Worm (Caenorhabditis elegans) whole organism, mixed stage, embryonic: ENCODE data around the gene mca-1.

Experiments
- bed-3 ChIP-seq: fragments of 200-800 bp; sonication (Bioruptor generic); optimal IDR thresholded peaks from 3 replicates; lab custom pipeline; 2018; ENCODE audit warnings: mild to moderate bottlenecking, missing genetic modification characterization, moderate library complexity, missing compliant biosample characterization
- blmp-1 ChIP-seq: fragments of 150-350 bp; optimal IDR thresholded peaks from 2 replicates; lab custom pipeline; 2014; ENCODE audit warnings: missing biosample characterization, missing genetic modification characterization
- ceh-39 ChIP-seq: fragments of 150-350 bp; optimal IDR thresholded peaks from 2 replicates; lab custom pipeline; 2014; ENCODE audit warnings: missing biosample characterization, missing genetic modification characterization
- ceh-43 ChIP-seq: fragments of 200-800 bp; sonication (Bioruptor generic); optimal IDR thresholded peaks from 2 replicates; lab custom pipeline; 2018; ENCODE audit warnings: mild to moderate bottlenecking, missing genetic modification characterization, moderate library complexity, missing compliant biosample characterization
- ces-1 ChIP-seq: fragments of 150-350 bp; optimal IDR thresholded peaks from 2 replicates; lab custom pipeline; 2014; ENCODE audit warnings: missing biosample characterization, missing genetic modification reagents, missing genetic modification characterization
- cnd-1 ChIP-seq: fragments of 200-800 bp; sonication (Bioruptor generic); optimal IDR thresholded peaks from 2 replicates; lab custom pipeline; 2018; ENCODE audit warnings: mild to moderate bottlenecking, missing genetic modification characterization, missing compliant biosample characterization
- drap-1 ChIP-seq: fragments of 200-800 bp; sonication (Bioruptor generic); optimal IDR thresholded peaks from 3 replicates; lab custom pipeline; 2018; ENCODE audit warnings: mild to moderate bottlenecking, missing genetic modification characterization, missing compliant biosample characterization
- elt-1 ChIP-seq: sonication (generic microtip); optimal IDR thresholded peaks from 2 replicates; lab custom pipeline; 2017; ENCODE audit warnings: missing genetic modification characterization, mild to moderate bottlenecking, missing compliant biosample characterization, antibody characterized with exemption, moderate library complexity, borderline replicate concordance; ENCODE audit not compliant: insufficient read depth
- elt-3 ChIP-seq: fragments of 150-350 bp; optimal IDR thresholded peaks from 2 replicates; lab custom pipeline; 2014; ENCODE audit warnings: missing biosample characterization, missing genetic modification characterization
- flh-1 ChIP-seq: fragments of 200-800 bp; sonication (Bioruptor generic); optimal IDR thresholded peaks from 2 replicates; lab custom pipeline; 2018; ENCODE audit warnings: mild to moderate bottlenecking, missing genetic modification characterization, moderate library complexity, missing compliant biosample characterization
- ham-2 ChIP-seq: fragments of 200-800 bp; sonication (Bioruptor generic); optimal IDR thresholded peaks from 2 replicates; lab custom pipeline; 2018; ENCODE audit warnings: mild to moderate bottlenecking, missing genetic modification characterization, missing compliant biosample characterization
- hlh-1 ChIP-seq: fragments of 150-350 bp; optimal IDR thresholded peaks from 2 replicates; lab custom pipeline; 2014; ENCODE audit warnings: missing biosample characterization, missing genetic modification reagents, missing genetic modification characterization
- lin-13 ChIP-seq: fragments of 150-350 bp; optimal IDR thresholded peaks from 2 replicates; lab custom pipeline; 2014; ENCODE audit warnings: missing biosample characterization, missing genetic modification characterization
- lin-32 ChIP-seq: fragments of 200-800 bp; sonication (Bioruptor generic); optimal IDR thresholded peaks from 2 replicates; lab custom pipeline; 2018; ENCODE audit warnings: mild to moderate bottlenecking, missing genetic modification characterization, missing compliant biosample characterization
- lsy-2 ChIP-seq: fragments of 150-350 bp; optimal IDR thresholded peaks from 2 replicates; lab custom pipeline; 2014; ENCODE audit warnings: missing biosample characterization, missing genetic modification characterization
- mab-5 ChIP-seq: fragments of 150-350 bp; optimal IDR thresholded peaks from 2 replicates; lab custom pipeline; 2014; ENCODE audit warnings: missing biosample characterization, missing genetic modification characterization
- mep-1 ChIP-seq: fragments of 150-350 bp; optimal IDR thresholded peaks from 2 replicates; lab custom pipeline; 2017; ENCODE audit warnings: missing biosample characterization, missing genetic modification reagents, missing genetic modification characterization, inconsistent platforms
- nhr-12 ChIP-seq: fragments of 150-350 bp; optimal IDR thresholded peaks from 2 replicates; lab custom pipeline; 2014; ENCODE audit warnings: missing biosample characterization, missing genetic modification characterization
- nhr-2 ChIP-seq: fragments of 150-350 bp; optimal IDR thresholded peaks from 2 replicates; lab custom pipeline; 2014; ENCODE audit warnings: missing biosample characterization, missing genetic modification characterization
- nhr-237 ChIP-seq: fragments of 150-350 bp; optimal IDR thresholded peaks from 2 replicates; lab custom pipeline; 2014; ENCODE audit warnings: missing biosample characterization, missing genetic modification characterization
- nhr-28 ChIP-seq: fragments of 150-350 bp; optimal IDR thresholded peaks from 2 replicates; lab custom pipeline; 2014; ENCODE audit warnings: missing biosample characterization, missing genetic modification characterization
- nhr-76 ChIP-seq: sonication (generic microtip); optimal IDR thresholded peaks from 2 replicates; lab custom pipeline; 2017; ENCODE audit warnings: missing biosample characterization, missing genetic modification characterization
- pha-4 ChIP-seq: fragments of 150-350 bp; optimal IDR thresholded peaks from 2 replicates; lab custom pipeline; 2018; ENCODE audit warnings: missing biosample characterization, missing genetic modification reagents, missing genetic modification characterization
- sem-2 ChIP-seq: fragments of 200-800 bp; sonication (Bioruptor generic); optimal IDR thresholded peaks from 2 replicates; lab custom pipeline; 2018; ENCODE audit warnings: mild to moderate bottlenecking, missing genetic modification characterization, missing compliant biosample characterization
- snpc-4 ChIP-seq: fragments of 150-350 bp; optimal IDR thresholded peaks from 2 replicates; lab custom pipeline; 2014; ENCODE audit warnings: missing biosample characterization, missing genetic modification characterization
- sptf-1 ChIP-seq: sonication (generic microtip); optimal IDR thresholded peaks from 2 replicates; lab custom pipeline; 2017; ENCODE audit warnings: mild to moderate bottlenecking, missing genetic modification characterization, moderate library complexity, missing compliant biosample characterization
- unc-120 ChIP-seq: sonication (generic microtip); optimal IDR thresholded peaks from 2 replicates; lab custom pipeline; 2017; ENCODE audit warnings: missing genetic modification characterization, missing compliant biosample characterization; ENCODE audit not compliant: poor library complexity, severe bottlenecking
- unc-39 ChIP-seq: fragments of 150-350 bp; optimal IDR thresholded peaks from 2 replicates; lab custom pipeline; 2014; ENCODE audit warnings: missing biosample characterization, missing genetic modification characterization
- unc-62 ChIP-seq: fragments of 150-350 bp; optimal IDR thresholded peaks from 2 replicates; lab custom pipeline; 2014; ENCODE audit warnings: missing biosample characterization, missing genetic modification reagents, missing genetic modification characterization
- zip-8 ChIP-seq: fragments of 150-350 bp; optimal IDR thresholded peaks from 2 replicates; lab custom pipeline; 2014; ENCODE audit warnings: missing biosample characterization, missing genetic modification characterization
- ztf-11 ChIP-seq: fragments of 150-350 bp; optimal IDR thresholded peaks from 2 replicates; lab custom pipeline; 2014; ENCODE audit warnings: missing biosample characterization, missing genetic modification characterization

The mca-1 gene

ce11 chrIV:9624275-9624674 lies 10.5 kb downstream of the mca-1 start, which contains the start of gene W09C2.8:
W09C2.8 (minus strand) TSS chrIV:9624375.
- TF ChIP-seq zip-8 (tag; lab: Kevin White, UChicago) = no peak
- no peak for TF ChIP-seq blmp-1 (tag; lab: Kevin White, UChicago)
- TF ChIP-seq bed-3 (GFP tag; lab: Kevin White, UChicago) = no peak
- no peak for TF ChIP-seq nhr-237 (tag; lab: Kevin White, UChicago)
- TF ChIP-seq lsy-2 (tag; lab: Kevin White, UChicago) = no peak
- no peak for TF ChIP-seq mab-5
- no peak for TF ChIP-seq ztf-11 (tag; lab: Kevin White, UChicago)
- TF ChIP-seq nhr-76 (tag; lab: Kevin White, UChicago) = no peak
- TF ChIP-seq nhr-28 (tag; lab: Kevin White, UChicago) = no peak
- TF ChIP-seq pha-4 (tag; lab: Kevin White, UChicago) = no peak
- TF ChIP-seq unc-62 (GFP tag; lab: Kevin White, UChicago) = no peak
- TF ChIP-seq, all 35 proteins: peak for 0

DNA sequence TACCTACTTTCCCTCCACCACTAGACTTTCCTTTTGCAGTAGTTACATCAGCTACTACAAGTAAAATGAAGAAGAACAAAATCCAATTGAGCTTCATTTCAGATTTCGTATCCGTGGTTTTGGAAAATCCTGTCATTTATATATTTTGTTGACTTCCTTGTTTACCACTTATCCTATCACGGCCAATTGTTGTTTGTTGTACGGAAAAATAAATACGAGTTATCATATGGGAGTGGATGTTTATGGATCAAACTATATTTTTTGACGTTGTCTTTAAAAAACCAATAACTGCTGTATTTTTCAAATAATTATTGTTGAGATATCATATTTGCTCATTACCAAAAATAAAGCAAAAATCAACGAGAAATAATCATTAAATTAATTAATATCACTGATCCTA lies 11.5 kb downstream of the mca-1 start, which contains the start of gene W09C2.9:
Gene W09C2.9, minus strand, starts transcription at position 101 of the 400 bp plus-strand sequence.
- TF ChIP-seq ztf-11 (tag; lab: Kevin White, UChicago) (no peak), ham-2 (no peak), nhr-28 (tag; lab: Kevin White, UChicago) (no peak), unc-62 (GFP tag; lab: Kevin White, UChicago) (no peak), lsy-2 (tag; lab: Kevin White, UChicago) (no peak), mep-1 (no peak), hlh-1 (tag; lab: Kevin White, UChicago) (no peak), nhr-12 (tag; lab: Kevin White, UChicago) (no peak), sem-2 (no peak), blmp-1 (tag; lab: Kevin White, UChicago) (no peak), sptf-1 (tag; lab: Kevin White, UChicago) (no peak)

DNA sequence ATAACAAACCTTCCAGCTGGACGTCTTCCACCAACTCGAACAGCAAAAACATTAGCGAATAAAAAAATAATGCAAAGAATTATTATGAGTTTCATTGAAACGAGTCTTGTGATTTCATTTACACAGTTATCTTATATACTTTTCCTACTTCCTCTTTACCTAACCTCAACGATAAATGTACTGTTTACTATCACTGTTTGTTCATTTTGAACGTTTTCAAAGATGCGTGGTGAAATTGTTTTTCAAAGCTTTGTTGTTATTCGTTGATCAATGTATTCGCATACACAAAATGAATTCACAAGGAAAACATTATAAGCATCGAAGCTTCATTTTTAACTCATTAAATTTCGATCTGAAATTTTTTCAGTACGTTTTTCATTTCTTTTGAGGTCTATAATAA lies 12.5 kb downstream of the mca-1 start, which contains the start of gene W09C2.7:
Gene W09C2.7, minus strand, starts transcription at position 101 of the 400 bp plus-strand sequence.
- TF ChIP-seq nhr-12 (tag; lab: Kevin White, UChicago) = no peak
- no peak for TF ChIP-seq snpc-4 (tag; lab: Kevin White, UChicago)
- no peak for TF ChIP-seq drap-1 (GFP tag; lab: Kevin White, UChicago)
- no peak for TF ChIP-seq unc-39 (tag; lab: Kevin White, UChicago)
- TF ChIP-seq ceh-43 = no peak
- TF ChIP-seq nhr-28 (tag; lab: Kevin White, UChicago) = no peak
- no peak for TF ChIP-seq blmp-1 (tag; lab: Kevin White, UChicago)
- TF ChIP-seq unc-120 (tag; lab: Kevin White, UChicago) = no peak
- no peak for TF ChIP-seq lsy-2 (tag; lab: Kevin White, UChicago)
- TF ChIP-seq cnd-1 (tag; lab: Kevin White, UChicago) = no peak
- TF ChIP-seq lin-13 (tag; lab: Kevin White, UChicago) = no peak
- no peak for TF ChIP-seq elt-3 (tag; lab: Kevin White, UChicago)
- TF ChIP-seq ham-2 = no peak
- no peak for TF ChIP-seq pha-4 (tag; lab: Kevin White, UChicago)
- no peak for TF ChIP-seq ceh-39
- TF ChIP-seq flh-1 (GFP tag; lab: Kevin White, UChicago) = no peak
- no peak for TF ChIP-seq ces-1 (GFP tag; lab: Kevin White, UChicago)
- TF ChIP-seq nhr-237 (tag; lab: Kevin White, UChicago) = no peak
- no peak for TF ChIP-seq sem-2
- TF ChIP-seq, all 35 proteins: peak for 0

ce11 chrIV:9618836-9619235 lies 15.9 kb downstream of the mca-1 start:
- TF ChIP-seq mab-5 (no peak), hlh-1 (tag; lab: Kevin White, UChicago) (no peak), ceh-43 (peak; percentile 30), unc-62 (GFP tag; lab: Kevin White, UChicago) (peak; percentile 9), elt-1 (peak; percentile 99), nhr-2 (peak; percentile 27), lin-32 (GFP tag; lab: Kevin White, UChicago) (no peak), lsy-2 (tag; lab: Kevin White, UChicago) (no peak)

- no peak for TF ChIP-seq lin-32 (GFP tag; lab: Kevin White, UChicago)
- TF ChIP-seq elt-1 = peak; percentile 89
Measured at ce11 chrIV:9618015-9618414, 16.7 kb downstream of the mca-1 start.
